Fruit fly (Drosophila melanogaster) whole organism, embryonic: ENCODE measurements around the gene SP555.

Source experiments
- Blimp-1 ChIP-seq: fragments of 200-800 bp; sonication (Bioruptor generic); optimal IDR thresholded peaks from 3 replicates; lab custom pipeline; 2018; ENCODE audit warnings: missing biosample characterization, missing genetic modification characterization, mild to moderate bottlenecking, moderate library complexity, missing genetic modification reagents
- BtbVII ChIP-seq: fragments of 200-800 bp; sonication (Bioruptor generic); optimal IDR thresholded peaks from 3 replicates; lab custom pipeline; 2017; ENCODE audit warnings: missing biosample characterization, mild to moderate bottlenecking, missing genetic modification characterization
- CG11456 ChIP-seq: fragments of 200-800 bp; sonication (Bioruptor generic); IDR thresholded peaks from 3 replicates; pipeline ENCODE4 v1.3.6; 2022; ENCODE audit warnings: missing biosample characterization, missing genetic modification characterization
- CG16813 ChIP-seq: fragments of 200-800 bp; sonication (Bioruptor generic); IDR thresholded peaks from 3 replicates; pipeline ENCODE4 v1.3.6; 2022; ENCODE audit warnings: missing biosample characterization, missing genetic modification characterization; ENCODE audit not compliant: partially characterized antibody
- CG1832 ChIP-seq: fragments of 200-800 bp; sonication (Bioruptor generic); optimal IDR thresholded peaks from 2 replicates; lab custom pipeline; 2017; ENCODE audit warnings: missing biosample characterization, mild to moderate bottlenecking, missing genetic modification characterization, inconsistent platforms
- CG2120 ChIP-seq: fragments of 200-800 bp; sonication (Bioruptor generic); optimal IDR thresholded peaks from 3 replicates; lab custom pipeline; 2016; ENCODE audit warnings: missing biosample characterization, missing genetic modification characterization
- CG2199 ChIP-seq: fragments of 200-800 bp; sonication (Bioruptor generic); IDR thresholded peaks from 3 replicates; pipeline ENCODE4 v1.3.6; 2022; ENCODE audit warnings: missing biosample characterization, missing genetic modification characterization
- CG2202 ChIP-seq: fragments of 200-800 bp; sonication (Bioruptor generic); optimal IDR thresholded peaks from 2 replicates; lab custom pipeline; 2018; ENCODE audit warnings: missing biosample characterization, mild to moderate bottlenecking, missing genetic modification characterization
- CG32532 ChIP-seq: fragments of 200-800 bp; sonication (Bioruptor generic); IDR thresholded peaks from 2 replicates; pipeline ENCODE4 v1.3.6; 2022; ENCODE audit warnings: missing biosample characterization, missing genetic modification characterization
- CG34422 ChIP-seq: fragments of 200-800 bp; sonication (Bioruptor generic); IDR thresholded peaks from 3 replicates; pipeline ENCODE4 v1.3.6; 2022; ENCODE audit warnings: missing biosample characterization, missing genetic modification characterization
- CG6175 ChIP-seq: fragments of 200-800 bp; sonication (Bioruptor generic); IDR thresholded peaks from 3 replicates; pipeline ENCODE4 v1.3.6; 2022; ENCODE audit warnings: missing biosample characterization, missing genetic modification characterization
- CG7271 ChIP-seq: fragments of 200-800 bp; sonication (Bioruptor generic); optimal IDR thresholded peaks from 2 replicates; lab custom pipeline; 2018; ENCODE audit warnings: missing biosample characterization, mild to moderate bottlenecking, missing genetic modification characterization, moderate library complexity
- CG9215 ChIP-seq: fragments of 200-800 bp; sonication (Bioruptor generic); IDR thresholded peaks from 2 replicates; pipeline ENCODE4 v1.3.6; 2022; ENCODE audit warnings: missing biosample characterization, missing genetic modification characterization
- CG9437 ChIP-seq: fragments of 200-800 bp; sonication (Bioruptor generic); optimal IDR thresholded peaks from 2 replicates; lab custom pipeline; 2018; ENCODE audit warnings: missing biosample characterization, mild to moderate bottlenecking, missing genetic modification characterization
- D19B ChIP-seq: fragments of 200-800 bp; sonication (Bioruptor generic); optimal IDR thresholded peaks from 2 replicates; lab custom pipeline; 2017; ENCODE audit warnings: missing biosample characterization, mild to moderate bottlenecking, missing genetic modification characterization
- Dad ChIP-seq: fragments of 200-800 bp; sonication (Bioruptor generic); optimal IDR thresholded peaks from 3 replicates; lab custom pipeline; 2016; ENCODE audit warnings: missing biosample characterization, missing genetic modification characterization
- E2f1 ChIP-seq: fragments of 200-800 bp; sonication (Bioruptor generic); IDR thresholded peaks from 2 replicates; pipeline ENCODE4 v1.3.6; 2022; ENCODE audit warnings: missing biosample characterization, missing genetic modification characterization
- Gsc ChIP-seq: fragments of 200-800 bp; sonication (Bioruptor generic); IDR thresholded peaks from 2 replicates; pipeline ENCODE4 v1.3.6; 2022; ENCODE audit warnings: missing biosample characterization, missing genetic modification characterization
- Hey ChIP-seq: fragments of 200-800 bp; sonication (Bioruptor generic); optimal IDR thresholded peaks from 3 replicates; lab custom pipeline; 2018; ENCODE audit warnings: missing biosample characterization, mild to moderate bottlenecking, missing genetic modification characterization
- Jarid2 ChIP-seq: fragments of 200-800 bp; sonication (Bioruptor generic); optimal IDR thresholded peaks from 3 replicates; lab custom pipeline; 2017; ENCODE audit warnings: mild to moderate bottlenecking, missing biosample characterization, missing genetic modification reagents, missing genetic modification characterization
- Myb ChIP-seq: fragments of 200-800 bp; sonication (Bioruptor generic); optimal IDR thresholded peaks from 2 replicates; lab custom pipeline; 2016; ENCODE audit warnings: missing biosample characterization, missing genetic modification characterization
- NC2α ChIP-seq: fragments of 200-800 bp; sonication (Bioruptor generic); optimal IDR thresholded peaks from 2 replicates; lab custom pipeline; 2016; ENCODE audit warnings: missing biosample characterization, missing genetic modification characterization
- Neu2 ChIP-seq: fragments of 200-800 bp; sonication (Bioruptor generic); optimal IDR thresholded peaks from 3 replicates; lab custom pipeline; 2016; ENCODE audit warnings: missing biosample characterization, missing genetic modification characterization, borderline replicate concordance
- Nf-YB ChIP-seq: fragments of 200-800 bp; sonication (Bioruptor generic); optimal IDR thresholded peaks from 3 replicates; lab custom pipeline; 2019; ENCODE audit warnings: missing biosample characterization, mild to moderate bottlenecking, missing genetic modification characterization, moderate library complexity
- Opbp ChIP-seq: fragments of 200-800 bp; sonication (Bioruptor generic); IDR thresholded peaks from 3 replicates; pipeline ENCODE4 v1.3.6; 2022; ENCODE audit warnings: missing biosample characterization, missing genetic modification characterization; ENCODE audit not compliant: partially characterized antibody
- Optix ChIP-seq: fragments of 200-800 bp; sonication (Bioruptor generic); IDR thresholded peaks from 3 replicates; pipeline ENCODE4 v1.3.6; 2022; ENCODE audit warnings: missing biosample characterization, missing genetic modification characterization
- Rfx ChIP-seq: fragments of 200-800 bp; sonication (Bioruptor generic); IDR thresholded peaks from 2 replicates; pipeline ENCODE4 v1.3.6; 2022; ENCODE audit warnings: missing biosample characterization, missing genetic modification characterization
- abd-A ChIP-seq: fragments of 200-800 bp; sonication (Bioruptor generic); optimal IDR thresholded peaks from 3 replicates; lab custom pipeline; 2019; ENCODE audit warnings: missing biosample characterization, mild to moderate bottlenecking, missing genetic modification characterization, moderate library complexity
- bab2 ChIP-seq: fragments of 200-800 bp; sonication (Bioruptor generic); optimal IDR thresholded peaks from 2 replicates; lab custom pipeline; 2016; ENCODE audit warnings: missing biosample characterization, missing genetic modification characterization
- bigmax ChIP-seq: fragments of 200-800 bp; sonication (Bioruptor generic); optimal IDR thresholded peaks from 2 replicates; lab custom pipeline; 2018; ENCODE audit warnings: missing biosample characterization, mild to moderate bottlenecking, missing genetic modification characterization
- bsh ChIP-seq, 2 experiments: fragments of 200-800 bp; sonication (Bioruptor generic); optimal IDR thresholded peaks; 2 replicates each; lab custom pipeline; 2017 to 2018; ENCODE audit warnings: mild to moderate bottlenecking in 2 of 2, missing biosample characterization in 2 of 2, missing genetic modification characterization in 2 of 2, moderate library complexity in 1 of 2
- btn ChIP-seq: fragments of 200-800 bp; sonication (Bioruptor generic); optimal IDR thresholded peaks from 2 replicates; lab custom pipeline; 2016; ENCODE audit warnings: missing biosample characterization, missing genetic modification characterization
- chif ChIP-seq, 2 experiments: fragments of 200-800 bp; sonication (Bioruptor generic); optimal IDR thresholded peaks; 3 replicates each; lab custom pipeline; 2016; ENCODE audit warnings: missing biosample characterization in 2 of 2, missing genetic modification characterization in 2 of 2
- croc ChIP-seq: fragments of 200-800 bp; sonication (Bioruptor generic); conservative IDR thresholded peaks from 3 replicates; pipeline ENCODE4 v1.3.6; 2022; ENCODE audit warnings: missing biosample characterization, missing genetic modification characterization
- gcm ChIP-seq: fragments of 200-800 bp; sonication (Bioruptor generic); optimal IDR thresholded peaks from 2 replicates; lab custom pipeline; 2019; ENCODE audit warnings: missing biosample characterization, mild to moderate bottlenecking, missing genetic modification characterization, moderate library complexity
- nmo ChIP-seq: fragments of 200-800 bp; sonication (Bioruptor generic); optimal IDR thresholded peaks from 2 replicates; lab custom pipeline; 2018; ENCODE audit warnings: missing biosample characterization, mild to moderate bottlenecking, missing genetic modification characterization, moderate library complexity
- oc ChIP-seq: fragments of 200-800 bp; sonication (Bioruptor generic); optimal IDR thresholded peaks from 2 replicates; lab custom pipeline; 2018; ENCODE audit warnings: missing biosample characterization, mild to moderate bottlenecking, missing genetic modification characterization, moderate library complexity
- org-1 ChIP-seq: fragments of 200-800 bp; sonication (Bioruptor generic); optimal IDR thresholded peaks from 2 replicates; lab custom pipeline; 2017; ENCODE audit warnings: missing biosample characterization, missing genetic modification characterization
- pfk ChIP-seq: fragments of 200-800 bp; sonication (Bioruptor generic); optimal IDR thresholded peaks from 2 replicates; lab custom pipeline; 2018; ENCODE audit warnings: missing biosample characterization, mild to moderate bottlenecking, missing genetic modification characterization, moderate library complexity
- pho ChIP-seq: fragments of 200-800 bp; sonication (Bioruptor generic); optimal IDR thresholded peaks from 2 replicates; lab custom pipeline; 2016; ENCODE audit warnings: missing biosample characterization, missing genetic modification characterization
- repo ChIP-seq: fragments of 200-800 bp; sonication (Bioruptor generic); optimal IDR thresholded peaks from 2 replicates; lab custom pipeline; 2016; ENCODE audit warnings: missing biosample characterization, missing genetic modification characterization
- sc ChIP-seq, 3 experiments: fragments of >200 bp in 2 of 3; fragments of 200-800 bp in 1 of 3; sonication (Bioruptor generic) in 1 of 3; optimal IDR thresholded peaks; 2 replicates in 2 of 3; 3 replicates in 1 of 3; lab custom pipeline; 2017; ENCODE audit warnings: mild to moderate bottlenecking in 1 of 3, missing biosample characterization in 1 of 3, missing genetic modification characterization in 1 of 3, missing genetic modification reagents in 1 of 3
- schlank ChIP-seq: fragments of 200-800 bp; sonication (Bioruptor generic); optimal IDR thresholded peaks from 2 replicates; lab custom pipeline; 2018; ENCODE audit warnings: missing biosample characterization, mild to moderate bottlenecking, missing genetic modification characterization
- sens-2 ChIP-seq: fragments of 200-800 bp; sonication (Bioruptor generic); IDR thresholded peaks from 2 replicates; pipeline ENCODE4 v1.3.6; 2022; ENCODE audit warnings: missing biosample characterization, missing genetic modification characterization
- ssp ChIP-seq: fragments of 200-800 bp; sonication (Bioruptor generic); IDR thresholded peaks from 2 replicates; pipeline ENCODE4 v1.3.6; 2022; ENCODE audit warnings: missing biosample characterization, missing genetic modification characterization
- stc ChIP-seq: fragments of 200-800 bp; sonication (Bioruptor generic); IDR thresholded peaks from 2 replicates; pipeline ENCODE4 v1.3.6; 2022; ENCODE audit warnings: missing biosample characterization, missing genetic modification characterization
- stwl ChIP-seq: fragments of 200-800 bp; sonication (Bioruptor generic); optimal IDR thresholded peaks from 3 replicates; lab custom pipeline; 2018; ENCODE audit warnings: missing biosample characterization, mild to moderate bottlenecking, missing genetic modification characterization, moderate library complexity
- tap ChIP-seq: fragments of 200-800 bp; optimal IDR thresholded peaks from 3 replicates; lab custom pipeline; 2019; ENCODE audit warnings: missing biosample characterization, mild to moderate bottlenecking, missing genetic modification characterization, moderate library complexity
- wor ChIP-seq: fragments of 200-800 bp; sonication (Bioruptor generic); IDR thresholded peaks from 2 replicates; pipeline ENCODE4 v1.3.6; 2022; ENCODE audit warnings: missing biosample characterization, missing genetic modification characterization

SP555 gene

DNA sequence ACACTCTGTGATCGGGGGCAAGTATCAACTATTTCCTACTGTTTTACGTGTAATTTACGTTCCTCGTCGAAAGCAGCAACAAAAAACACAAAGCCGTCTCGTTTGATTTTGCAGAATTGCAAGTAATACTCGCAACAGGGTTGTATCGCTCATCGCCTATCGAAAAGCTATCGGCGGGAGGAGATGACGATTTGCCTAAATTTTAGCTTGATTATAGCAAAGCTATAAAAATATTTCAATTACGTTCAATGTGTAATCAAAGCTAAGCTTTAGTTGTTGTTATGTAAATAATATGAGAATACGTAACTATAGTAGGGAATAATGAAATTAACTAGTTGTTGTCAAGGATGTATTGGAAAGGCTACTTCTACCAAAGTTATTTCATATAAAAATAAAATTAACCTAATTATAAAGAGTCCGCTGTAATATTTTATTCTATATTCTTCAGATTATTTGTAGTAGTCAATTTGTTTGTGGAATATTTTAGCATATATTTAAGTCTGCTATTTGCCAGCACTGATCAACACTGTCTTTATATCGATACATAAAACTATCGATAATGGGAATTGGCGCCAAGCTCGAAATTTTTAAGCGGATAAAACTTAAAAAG, 22.2 kb downstream of the SP555 start, which contains the start of gene Rpn11 (continued):
- TF ChIP-seq sens-2 (GFP tag; lab: Robert Waterston, UW) = no peak
- peak; percentile 47; the same call in 1 of the 3 replicates for TF ChIP-seq Opbp (GFP tag; lab: Robert Waterston, UW)
- no peak for TF ChIP-seq org-1 (GFP tag; lab: Kevin White, UChicago)
- TF ChIP-seq Nf-YB (GFP tag; lab: Kevin White, UChicago) = peak; percentile 37
- TF ChIP-seq D19B (GFP tag; lab: Kevin White, UChicago) = peak; percentile 20
- no peak for TF ChIP-seq Jarid2 (GFP tag; lab: Kevin White, UChicago)
- TF ChIP-seq CG1832 (GFP tag; lab: Kevin White, UChicago) = no peak
- no peak for TF ChIP-seq stc
- TF ChIP-seq stwl (tag; lab: Kevin White, UChicago) = peak; percentile 43
- TF ChIP-seq CG9215 (GFP tag; lab: Robert Waterston, UW) = peak; percentile 40; the same call in 1 of the 2 replicates
- TF ChIP-seq Gsc (GFP tag; lab: Robert Waterston, UW) = no peak
- no peak; the same call in 2 of the 3 replicates for TF ChIP-seq CG11456 (GFP tag; lab: Robert Waterston, UW)
- TF ChIP-seq CG2199 (GFP tag; lab: Robert Waterston, UW) = no peak
- peak; percentile 53 for TF ChIP-seq tap (tag; lab: Kevin White, UChicago)
- no peak for TF ChIP-seq Neu2 (GFP tag; lab: Kevin White, UChicago)
- peak; percentile 24 for TF ChIP-seq BtbVII (GFP tag; lab: Kevin White, UChicago)
- TF ChIP-seq oc = no peak
- TF ChIP-seq ssp (GFP tag; lab: Robert Waterston, UW) = no peak
- no peak for TF ChIP-seq bigmax
- TF ChIP-seq CG32532 (GFP tag; lab: Robert Waterston, UW) = no peak; the same call in 1 of the 2 replicates
- TF ChIP-seq Optix (GFP tag; lab: Robert Waterston, UW) = no peak
- peak; percentile 49 for TF ChIP-seq bab2
- TF ChIP-seq schlank = no peak
- no peak for TF ChIP-seq NC2α (GFP tag; lab: Kevin White, UChicago)
- TF ChIP-seq Dad (GFP tag; lab: Kevin White, UChicago) = no peak
- peak; percentile 36 for TF ChIP-seq gcm (GFP tag; lab: Kevin White, UChicago)
- no peak for TF ChIP-seq CG2202 (tag; lab: Kevin White, UChicago)
- peak; percentile 68 for TF ChIP-seq CG2120 (GFP tag; lab: Kevin White, UChicago)
- TF ChIP-seq CG6175 (GFP tag; lab: Robert Waterston, UW) = no peak
- TF ChIP-seq abd-A (tag; lab: Kevin White, UChicago) = no peak
- TF ChIP-seq wor (GFP tag; lab: Robert Waterston, UW) = no peak
- TF ChIP-seq pho = no peak
- TF ChIP-seq Blimp-1 (GFP tag; lab: Kevin White, UChicago) = peak; percentile 56
- TF ChIP-seq chif (GFP tag; optimal IDR thresholded peaks at IDR 0.05; lab: Kevin White, UChicago) = peak; percentile 16 to 47
- TF ChIP-seq sc (optimal IDR thresholded peaks at IDR 0.05; lab: Kevin White, UChicago) = no peak
- TF ChIP-seq sc (GFP tag; optimal IDR thresholded peaks at IDR 0.05; lab: Kevin White, UChicago) = peak; percentile 24
- TF ChIP-seq E2f1 (GFP tag; lab: Robert Waterston, UW) = no peak
- TF ChIP-seq CG9437 (GFP tag; lab: Kevin White, UChicago) = peak; percentile 55
- TF ChIP-seq CG34422 (GFP tag; lab: Robert Waterston, UW) = no peak
- TF ChIP-seq pfk (GFP tag; lab: Kevin White, UChicago) = no peak
- TF ChIP-seq croc = peak; percentile 21; the same call in 1 of the 3 replicates
- TF ChIP-seq repo (GFP tag; lab: Kevin White, UChicago) = no peak
- no peak for TF ChIP-seq Myb (GFP tag; lab: Kevin White, UChicago)
- peak; percentile 52; the same call in 1 of the 2 replicates for TF ChIP-seq Rfx (GFP tag; lab: Robert Waterston, UW)
- TF ChIP-seq Hey (tag; lab: Kevin White, UChicago) = no peak
- no peak for TF ChIP-seq CG7271
- peak; percentile 46; the same call in 1 of the 3 replicates for TF ChIP-seq CG16813 (GFP tag; lab: Robert Waterston, UW)
- no peak for TF ChIP-seq btn (GFP tag; lab: Kevin White, UChicago)
- peak in 1 of 2 experiments; percentile 41 for TF ChIP-seq bsh (GFP tag; optimal IDR thresholded peaks at IDR 0.05; lab: Kevin White, UChicago)
- TF ChIP-seq nmo (GFP tag; lab: Kevin White, UChicago) = peak; percentile 80
